Fruit fly (Drosophila melanogaster): ENCODE measurements around the gene CG5274.
A peak's percentile ranks its signal among the peaks of the same experiment; 100 is the strongest.

Gene CG5274

DNA sequence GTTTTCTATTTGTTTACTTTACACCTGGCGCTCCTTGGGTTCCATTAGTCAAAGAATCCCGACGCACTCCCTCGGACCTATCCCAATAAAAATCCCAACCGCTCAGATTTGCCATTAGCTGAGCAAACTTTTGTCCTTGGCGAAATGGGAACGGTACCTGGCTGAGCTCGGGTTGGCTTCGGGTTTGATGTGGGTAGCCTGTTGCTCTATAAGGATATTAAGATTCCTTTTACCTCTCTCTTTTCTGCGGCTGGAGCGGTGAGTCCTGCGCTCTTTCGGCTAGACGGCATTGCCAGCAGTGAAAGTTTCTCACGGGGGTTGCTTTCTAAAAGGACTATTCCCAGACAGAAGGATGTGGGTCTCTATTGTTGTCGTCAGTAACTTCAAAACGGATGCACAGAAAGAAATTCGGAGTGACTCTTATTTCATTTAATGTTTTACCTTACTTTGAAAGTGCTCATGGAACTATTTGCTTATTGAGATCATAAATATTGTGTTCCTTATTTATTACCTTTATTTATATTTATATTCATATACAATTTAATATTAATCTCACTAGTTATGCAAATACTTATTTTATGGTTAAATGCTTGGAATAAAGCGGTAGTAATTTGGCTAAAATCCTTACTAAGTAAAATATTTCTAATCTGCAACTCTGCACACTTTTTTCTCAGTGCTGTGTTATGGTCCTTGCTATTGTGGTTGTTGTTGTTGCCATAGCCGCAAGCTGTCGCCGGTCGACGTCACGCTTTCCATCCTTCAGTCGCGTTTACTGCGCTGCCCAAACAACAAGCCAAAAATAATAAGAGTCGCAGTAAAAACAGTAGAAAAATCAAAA lies 14.4 kb upstream of the CG5274 start, which contains the start of gene CG5910 (continued):
- TF ChIP-seq prd (optimal IDR thresholded peaks at IDR 0.05) (no peak), prd (GFP tag; IDR thresholded peaks at IDR 0.05) (peak; percentile 82), CG1602 (GFP tag; optimal IDR thresholded peaks at IDR 0.05) (peak; percentile 76), Blimp-1 (GFP tag; optimal IDR thresholded peaks at IDR 0.05) (no peak), Six4 (GFP tag; optimal IDR thresholded peaks at IDR 0.05) (peak; percentile 84), CG5245 (GFP tag; optimal IDR thresholded peaks at IDR 0.05) (peak; percentile 62), inv (GFP tag; IDR thresholded peaks at IDR 0.05; ENCODE audit: partially characterized antibody) (no peak), aop (GFP tag; IDR thresholded peaks at IDR 0.05) (no peak), gsb (GFP tag; IDR thresholded peaks at IDR 0.05) (peak; percentile 52; the same call in 1 of the 2 replicates), Med (GFP tag) (peak; percentile 64), CG7271 (tag; optimal IDR thresholded peaks at IDR 0.05) (peak; percentile 57), Hmr (GFP tag; optimal IDR thresholded peaks at IDR 0.05) (peak; percentile 94), CG13624 (GFP tag; optimal IDR thresholded peaks at IDR 0.05) (peak; percentile 16), CG3995 (GFP tag; optimal IDR thresholded peaks at IDR 0.05) (no peak), lov (optimal IDR thresholded peaks at IDR 0.05) (no peak), lov (GFP tag; IDR thresholded peaks at IDR 0.05) (no peak), CG5180 (GFP tag; optimal IDR thresholded peaks at IDR 0.05) (peak; percentile 78), CG6813 (GFP tag; optimal IDR thresholded peaks at IDR 0.05) (peak; percentile 87), Trl (optimal IDR thresholded peaks at IDR 0.05) (peak; percentile 31 to 44), Trl (GFP tag; optimal IDR thresholded peaks at IDR 0.05) (no peak), CG1233 (GFP tag; optimal IDR thresholded peaks at IDR 0.05) (peak; percentile 89), CG10147 (GFP tag; optimal IDR thresholded peaks at IDR 0.05) (peak; percentile 96), E2f2 (GFP tag; IDR thresholded peaks at IDR 0.05) (peak; percentile 37; the same call in 1 of the 2 replicates), CG14014 (GFP tag; IDR thresholded peaks at IDR 0.05) (peak; percentile 75), lola (GFP tag; optimal IDR thresholded peaks at IDR 0.05) (peak in 1 of 3 experiments; percentile 93), crp (GFP tag; optimal IDR thresholded peaks at IDR 0.05) (peak in 1 of 2 experiments; percentile 38), gt (GFP tag; IDR thresholded peaks at IDR 0.05) (peak; percentile 41; the same call in 1 of the 2 replicates), kah (GFP tag; optimal IDR thresholded peaks at IDR 0.05) (peak; percentile 69), CG2678 (tag; optimal IDR thresholded peaks at IDR 0.05) (peak; percentile 96), slbo (GFP tag; IDR thresholded peaks at IDR 0.05) (peak; percentile 83), CG2712 (tag; optimal IDR thresholded peaks at IDR 0.05) (peak; percentile 95), Lpt (GFP tag; optimal IDR thresholded peaks at IDR 0.05) (no peak), wdn (GFP tag; IDR thresholded peaks at IDR 0.05) (peak; percentile 72), CG9876 (GFP tag; optimal IDR thresholded peaks at IDR 0.05) (no peak), CG18262 (tag; optimal IDR thresholded peaks at IDR 0.05) (peak; percentile 95), CG10462 (GFP tag; optimal IDR thresholded peaks at IDR 0.05) (peak; percentile 35), CG7839 (tag; optimal IDR thresholded peaks at IDR 0.05) (peak; percentile 95), toy (GFP tag; IDR thresholded peaks at IDR 0.05) (peak; percentile 36; the same call in 1 of the 2 replicates), CG10543 (GFP tag; optimal IDR thresholded peaks at IDR 0.05) (peak; percentile 86), croc (GFP tag; conservative IDR thresholded peaks at IDR 0.05) (peak; percentile 85), klu (GFP tag; IDR thresholded peaks at IDR 0.05) (peak; percentile 72), ranshi (GFP tag; IDR thresholded peaks at IDR 0.05) (peak; percentile 71; the same call in 1 of the 2 replicates), Hr51 (GFP tag; optimal IDR thresholded peaks at IDR 0.05) (peak; percentile 39 to 92), eyg (GFP tag; optimal IDR thresholded peaks at IDR 0.05) (no peak), Mes4 (GFP tag; optimal IDR thresholded peaks at IDR 0.05) (no peak), esg (GFP tag; conservative IDR thresholded peaks at IDR 0.05) (peak; percentile 70), Ada2b (GFP tag; IDR thresholded peaks at IDR 0.05) (peak; percentile 75), CG5953 (GFP tag; IDR thresholded peaks at IDR 0.05) (0 out of 2 replicates have a peak, but pooled peaks have one; percentile 10), MTF-1 (GFP tag; optimal IDR thresholded peaks at IDR 0.05; ENCODE audit: borderline replicate concordance) (peak; percentile 53)

All from whole organism, embryonic.